Fruit fly (Drosophila melanogaster) whole organism, embryonic: ENCODE data around the gene toy.
A peak's percentile ranks its signal among the peaks of the same experiment; 100 is the strongest.

Experiments used
- ATbp ChIP-seq: fragments of 200-800 bp; sonication (Bioruptor generic); optimal IDR thresholded peaks from 2 replicates; lab custom pipeline; 2017; ENCODE audit warnings: missing biosample characterization, mild to moderate bottlenecking, missing genetic modification characterization, missing genetic modification reagents
- Atf6 ChIP-seq: fragments of 200-800 bp; sonication (Bioruptor generic); IDR thresholded peaks from 2 replicates; pipeline ENCODE4 v1.3.6; 2022; ENCODE audit warnings: missing biosample characterization, missing genetic modification characterization
- BtbVII ChIP-seq: fragments of 200-800 bp; sonication (Bioruptor generic); optimal IDR thresholded peaks from 3 replicates; lab custom pipeline; 2017; ENCODE audit warnings: missing biosample characterization, mild to moderate bottlenecking, missing genetic modification characterization
- C15 ChIP-seq: fragments of 200-800 bp; sonication (Bioruptor generic); IDR thresholded peaks from 3 replicates; pipeline ENCODE4 v1.3.6; 2022; ENCODE audit warnings: missing biosample characterization, missing genetic modification characterization
- CG11504 ChIP-seq: fragments of 200-800 bp; sonication (Bioruptor generic); optimal IDR thresholded peaks from 3 replicates; lab custom pipeline; 2019; ENCODE audit warnings: missing biosample characterization, mild to moderate bottlenecking, missing genetic modification characterization, moderate library complexity
- CG11696 ChIP-seq: fragments of 200-800 bp; sonication (Bioruptor generic); IDR thresholded peaks from 2 replicates; pipeline ENCODE4 v1.3.6; 2022; ENCODE audit warnings: missing biosample characterization, missing genetic modification characterization
- CG11723 ChIP-seq: fragments of 200-800 bp; sonication (Bioruptor generic); optimal IDR thresholded peaks from 2 replicates; lab custom pipeline; 2017; ENCODE audit warnings: missing biosample characterization, mild to moderate bottlenecking, missing genetic modification characterization
- CG13894 ChIP-seq: fragments of 200-800 bp; sonication (Bioruptor generic); optimal IDR thresholded peaks from 3 replicates; lab custom pipeline; 2018; ENCODE audit warnings: missing biosample characterization, mild to moderate bottlenecking, missing genetic modification characterization, moderate library complexity
- CG14667 ChIP-seq: fragments of 200-800 bp; sonication (Bioruptor generic); IDR thresholded peaks from 2 replicates; pipeline ENCODE4 v1.3.6; 2022; ENCODE audit warnings: missing biosample characterization, missing genetic modification characterization
- CG1603 ChIP-seq: fragments of 200-800 bp; sonication (Bioruptor generic); optimal IDR thresholded peaks from 2 replicates; lab custom pipeline; 2019; ENCODE audit warnings: missing biosample characterization, mild to moderate bottlenecking, missing genetic modification characterization, moderate library complexity
- CG16863 ChIP-seq: fragments of 200-800 bp; sonication (Bioruptor generic); optimal IDR thresholded peaks from 3 replicates; lab custom pipeline; 2016; ENCODE audit warnings: missing biosample characterization, missing genetic modification characterization
- CG17361 ChIP-seq: fragments of 200-800 bp; sonication (Bioruptor generic); IDR thresholded peaks from 3 replicates; pipeline ENCODE4 v1.3.6; 2022; ENCODE audit warnings: missing biosample characterization, missing genetic modification characterization
- CG17612 ChIP-seq: fragments of 200-800 bp; sonication (Bioruptor generic); IDR thresholded peaks from 2 replicates; pipeline ENCODE4 v1.3.6; 2022; ENCODE audit warnings: missing biosample characterization, missing genetic modification characterization
- CG30431 ChIP-seq: fragments of 200-800 bp; sonication (Bioruptor generic); optimal IDR thresholded peaks from 2 replicates; lab custom pipeline; 2017; ENCODE audit warnings: missing biosample characterization, missing genetic modification characterization
- CG31388 ChIP-seq: fragments of 200-800 bp; sonication (Bioruptor generic); optimal IDR thresholded peaks from 2 replicates; lab custom pipeline; 2016; ENCODE audit warnings: missing biosample characterization, missing genetic modification characterization
- CG6683 ChIP-seq: fragments of 200-800 bp; sonication (Bioruptor generic); optimal IDR thresholded peaks from 2 replicates; lab custom pipeline; 2017; ENCODE audit warnings: missing biosample characterization, mild to moderate bottlenecking, missing genetic modification characterization, missing genetic modification reagents
- CG6689 ChIP-seq: fragments of 200-800 bp; sonication (Bioruptor generic); IDR thresholded peaks from 2 replicates; pipeline ENCODE4 v1.3.6; 2022; ENCODE audit warnings: missing biosample characterization, missing genetic modification characterization
- CG6791 ChIP-seq: fragments of 200-800 bp; sonication (Bioruptor generic); IDR thresholded peaks from 3 replicates; pipeline ENCODE4 v1.3.6; 2022; ENCODE audit warnings: missing biosample characterization, missing genetic modification characterization; ENCODE audit not compliant: partially characterized antibody
- CG7357 ChIP-seq: fragments of 200-800 bp; sonication (Bioruptor generic); IDR thresholded peaks from 3 replicates; pipeline ENCODE4 v1.3.6; 2022; ENCODE audit warnings: missing biosample characterization, missing genetic modification characterization
- CG7963 ChIP-seq: fragments of 200-800 bp; sonication (Bioruptor generic); IDR thresholded peaks from 3 replicates; pipeline ENCODE4 v1.3.6; 2022; ENCODE audit warnings: missing biosample characterization, missing genetic modification characterization; ENCODE audit not compliant: partially characterized antibody
- CG8290 ChIP-seq, 3 experiments: fragments of 200-800 bp; sonication (Bioruptor generic); optimal IDR thresholded peaks; 2 replicates each; lab custom pipeline; 2016 to 2019; ENCODE audit warnings: missing biosample characterization in 3 of 3, missing genetic modification characterization in 3 of 3, mild to moderate bottlenecking in 2 of 3, moderate library complexity in 1 of 3
- CG8944 ChIP-seq: fragments of 200-800 bp; sonication (Bioruptor generic); optimal IDR thresholded peaks from 3 replicates; lab custom pipeline; 2016; ENCODE audit warnings: missing biosample characterization, missing genetic modification characterization
- CG9215 ChIP-seq: fragments of 200-800 bp; sonication (Bioruptor generic); IDR thresholded peaks from 2 replicates; pipeline ENCODE4 v1.3.6; 2022; ENCODE audit warnings: missing biosample characterization, missing genetic modification characterization
- Elba2 ChIP-seq: fragments of 200-800 bp; sonication (Bioruptor generic); optimal IDR thresholded peaks from 3 replicates; lab custom pipeline; 2016; ENCODE audit warnings: missing biosample characterization, missing genetic modification characterization
- Ets97D ChIP-seq: fragments of 200-800 bp; sonication (Bioruptor generic); optimal IDR thresholded peaks from 3 replicates; lab custom pipeline; 2016; ENCODE audit warnings: missing biosample characterization, missing genetic modification characterization
- HLH54F ChIP-seq: fragments of 200-800 bp; sonication (Bioruptor generic); optimal IDR thresholded peaks from 3 replicates; lab custom pipeline; 2016; ENCODE audit warnings: missing biosample characterization, missing genetic modification characterization
- HmgZ ChIP-seq: fragments of 200-800 bp; sonication (Bioruptor generic); optimal IDR thresholded peaks from 2 replicates; lab custom pipeline; 2018; ENCODE audit warnings: missing biosample characterization, mild to moderate bottlenecking, missing genetic modification characterization
- Med ChIP-seq: fragments of 200-800 bp; sonication (Bioruptor generic); peaks from one replicate; lab custom pipeline; 2016; ENCODE audit warnings: missing biosample characterization, missing genetic modification characterization, mild to moderate bottlenecking, inconsistent platforms, moderate library complexity
- NFAT ChIP-seq: fragments of 200-800 bp; sonication (Bioruptor generic); IDR thresholded peaks from 2 replicates; pipeline ENCODE4 v1.3.6; 2022; ENCODE audit warnings: missing biosample characterization, missing genetic modification characterization
- Nf-YC ChIP-seq: fragments of 200-800 bp; optimal IDR thresholded peaks from 3 replicates; lab custom pipeline; 2019; ENCODE audit warnings: missing biosample characterization, mild to moderate bottlenecking, missing genetic modification characterization, moderate library complexity
- Oli ChIP-seq: fragments of 200-800 bp; sonication (Bioruptor generic); optimal IDR thresholded peaks from 2 replicates; lab custom pipeline; 2018; ENCODE audit warnings: missing biosample characterization, mild to moderate bottlenecking, missing genetic modification characterization, moderate library complexity
- Pdp1 ChIP-seq, 2 experiments: fragments of 200-800 bp; sonication (Bioruptor generic); optimal IDR thresholded peaks; 3 replicates each; lab custom pipeline; 2016; ENCODE audit warnings: missing biosample characterization in 2 of 2, missing genetic modification characterization in 2 of 2, mild to moderate bottlenecking in 1 of 2, moderate library complexity in 1 of 2
- Rx ChIP-seq: fragments of 200-800 bp; sonication (Bioruptor generic); IDR thresholded peaks from 2 replicates; pipeline ENCODE4 v1.3.6; 2022; ENCODE audit warnings: missing biosample characterization, missing genetic modification characterization
- Scr ChIP-seq: fragments of 200-800 bp; sonication (Bioruptor generic); IDR thresholded peaks from 2 replicates; pipeline ENCODE4 v1.3.6; 2022; ENCODE audit warnings: missing biosample characterization, missing genetic modification characterization; ENCODE audit not compliant: partially characterized antibody
- Six4 ChIP-seq: fragments of 200-800 bp; sonication (Bioruptor generic); optimal IDR thresholded peaks from 2 replicates; lab custom pipeline; 2016; ENCODE audit warnings: missing biosample characterization, missing genetic modification characterization
- Sry-δ ChIP-seq: fragments of 200-800 bp; sonication (Bioruptor generic); optimal IDR thresholded peaks from 2 replicates; lab custom pipeline; 2016; ENCODE audit warnings: missing biosample characterization, missing genetic modification characterization
- ac ChIP-seq: fragments of 200-800 bp; sonication (Bioruptor generic); optimal IDR thresholded peaks from 3 replicates; lab custom pipeline; 2017; ENCODE audit warnings: missing biosample characterization, mild to moderate bottlenecking, missing genetic modification characterization
- ara ChIP-seq: fragments of 200-800 bp; sonication (Bioruptor generic); IDR thresholded peaks from 2 replicates; pipeline ENCODE4 v1.3.6; 2022; ENCODE audit warnings: missing biosample characterization, missing genetic modification characterization
- ato ChIP-seq: fragments of 200-800 bp; sonication (Bioruptor generic); IDR thresholded peaks from 2 replicates; pipeline ENCODE4 v1.3.6; 2022; ENCODE audit warnings: missing biosample characterization, missing genetic modification characterization; ENCODE audit not compliant: partially characterized antibody
- bowl ChIP-seq: fragments of 200-800 bp; sonication (Bioruptor generic); IDR thresholded peaks from 2 replicates; pipeline ENCODE4 v1.3.6; 2022; ENCODE audit warnings: missing biosample characterization, missing genetic modification characterization
- bsh ChIP-seq, 2 experiments: fragments of 200-800 bp; sonication (Bioruptor generic); optimal IDR thresholded peaks; 2 replicates each; lab custom pipeline; 2017 to 2018; ENCODE audit warnings: mild to moderate bottlenecking in 2 of 2, missing biosample characterization in 2 of 2, missing genetic modification characterization in 2 of 2, moderate library complexity in 1 of 2
- cato ChIP-seq: fragments of 200-800 bp; sonication (Bioruptor generic); optimal IDR thresholded peaks from 2 replicates; lab custom pipeline; 2016; ENCODE audit warnings: missing biosample characterization, missing genetic modification characterization, borderline replicate concordance
- chinmo ChIP-seq: fragments of 200-800 bp; sonication (Bioruptor generic); IDR thresholded peaks from 4 replicates; pipeline ENCODE4 v1.3.6; 2022; ENCODE audit warnings: missing biosample characterization, missing genetic modification characterization; ENCODE audit not compliant: partially characterized antibody
- fd3F ChIP-seq: fragments of 200-800 bp; sonication (Bioruptor generic); optimal IDR thresholded peaks from 2 replicates; lab custom pipeline; 2018; ENCODE audit warnings: missing biosample characterization, mild to moderate bottlenecking, missing genetic modification characterization, moderate library complexity
- gsb ChIP-seq: fragments of 200-800 bp; sonication (Bioruptor generic); IDR thresholded peaks from 2 replicates; pipeline ENCODE4 v1.3.6; 2022; ENCODE audit warnings: missing biosample characterization, missing genetic modification characterization
- h ChIP-seq: fragments of >200 bp; optimal IDR thresholded peaks from 2 replicates; lab custom pipeline; 2017
- nau ChIP-seq: fragments of 200-800 bp; sonication (Bioruptor generic); optimal IDR thresholded peaks from 3 replicates; lab custom pipeline; 2017; ENCODE audit warnings: missing biosample characterization, mild to moderate bottlenecking, missing genetic modification characterization, missing genetic modification reagents
- so ChIP-seq: fragments of 200-800 bp; sonication (Bioruptor generic); IDR thresholded peaks from 3 replicates; pipeline ENCODE4 v1.3.6; 2022; ENCODE audit warnings: missing biosample characterization, missing genetic modification characterization
- ssp ChIP-seq: fragments of 200-800 bp; sonication (Bioruptor generic); IDR thresholded peaks from 2 replicates; pipeline ENCODE4 v1.3.6; 2022; ENCODE audit warnings: missing biosample characterization, missing genetic modification characterization
- z ChIP-seq: fragments of 200-800 bp; sonication (Bioruptor generic); IDR thresholded peaks from 3 replicates; pipeline ENCODE4 v1.3.6; 2022; ENCODE audit warnings: missing biosample characterization, missing genetic modification characterization

Gene toy

dm6 chr4:961045-961576, 28.4 kb upstream of the toy start (continued):
- TF ChIP-seq Elba2 (GFP tag; lab: Kevin White, UChicago) (no peak), bowl (GFP tag; lab: Robert Waterston, UW) (no peak), Scr (GFP tag; lab: Robert Waterston, UW) (0 out of 2 replicates have a peak, but pooled peaks have one; percentile 16), CG1603 (tag; lab: Kevin White, UChicago) (peak; percentile 4), gsb (GFP tag; lab: Robert Waterston, UW) (no peak), ara (GFP tag; lab: Robert Waterston, UW) (no peak), CG11723 (peak; percentile 39), CG17361 (GFP tag; lab: Robert Waterston, UW) (no peak), fd3F (GFP tag; lab: Kevin White, UChicago) (no peak), CG6683 (GFP tag; lab: Kevin White, UChicago) (no peak), CG6791 (peak; percentile 63; the same call in 1 of the 3 replicates), CG7357 (no peak), HmgZ (tag; lab: Kevin White, UChicago) (no peak), h (no peak), CG11696 (GFP tag; lab: Robert Waterston, UW) (no peak), Pdp1 (GFP tag; optimal IDR thresholded peaks at IDR 0.05; lab: Kevin White, UChicago) (no peak), CG11504 (tag; lab: Kevin White, UChicago) (no peak), chinmo (GFP tag; lab: Robert Waterston, UW) (no peak), CG17612 (GFP tag; lab: Robert Waterston, UW) (no peak), C15 (GFP tag; lab: Robert Waterston, UW) (no peak), CG9215 (GFP tag; lab: Robert Waterston, UW) (no peak), ac (GFP tag; lab: Kevin White, UChicago) (no peak), ssp (GFP tag; lab: Robert Waterston, UW) (no peak), Med (GFP tag; lab: Kevin White, UChicago) (peak; percentile 67), ato (GFP tag; lab: Robert Waterston, UW) (no peak), Ets97D (GFP tag; lab: Kevin White, UChicago) (no peak), CG16863 (GFP tag; lab: Kevin White, UChicago) (no peak), z (GFP tag; lab: Robert Waterston, UW) (no peak), CG31388 (GFP tag; lab: Kevin White, UChicago) (no peak), bsh (GFP tag; optimal IDR thresholded peaks at IDR 0.05; lab: Kevin White, UChicago) (no peak), Six4 (GFP tag; lab: Kevin White, UChicago) (no peak), CG13894 (tag; lab: Kevin White, UChicago) (peak; percentile 46), cato (GFP tag; lab: Kevin White, UChicago) (no peak), CG8290 (GFP tag; optimal IDR thresholded peaks at IDR 0.05; lab: Kevin White, UChicago) (peak; percentile 85), CG8290 (tag; optimal IDR thresholded peaks at IDR 0.05; lab: Kevin White, UChicago) (peak in 1 of 2 experiments; percentile 36), Nf-YC (no peak), Atf6 (GFP tag; lab: Robert Waterston, UW) (no peak), NFAT (GFP tag; lab: Robert Waterston, UW) (no peak), HLH54F (GFP tag; lab: Kevin White, UChicago) (no peak), CG7963 (GFP tag; lab: Robert Waterston, UW) (peak; percentile 49; the same call in 1 of the 3 replicates), so (GFP tag; lab: Robert Waterston, UW) (no peak), CG14667 (no peak), Rx (no peak), BtbVII (GFP tag; lab: Kevin White, UChicago) (no peak), CG8944 (GFP tag; lab: Kevin White, UChicago) (no peak), CG30431 (GFP tag; lab: Kevin White, UChicago) (no peak), CG6689 (GFP tag; lab: Robert Waterston, UW) (no peak), ATbp (GFP tag; lab: Kevin White, UChicago) (no peak), Oli (no peak), Sry-δ (GFP tag; lab: Kevin White, UChicago) (peak; percentile 18), nau (GFP tag; lab: Kevin White, UChicago) (peak; percentile 14)
